Fruit fly (Drosophila melanogaster): ENCODE results near the gene Pc.

DNA sequence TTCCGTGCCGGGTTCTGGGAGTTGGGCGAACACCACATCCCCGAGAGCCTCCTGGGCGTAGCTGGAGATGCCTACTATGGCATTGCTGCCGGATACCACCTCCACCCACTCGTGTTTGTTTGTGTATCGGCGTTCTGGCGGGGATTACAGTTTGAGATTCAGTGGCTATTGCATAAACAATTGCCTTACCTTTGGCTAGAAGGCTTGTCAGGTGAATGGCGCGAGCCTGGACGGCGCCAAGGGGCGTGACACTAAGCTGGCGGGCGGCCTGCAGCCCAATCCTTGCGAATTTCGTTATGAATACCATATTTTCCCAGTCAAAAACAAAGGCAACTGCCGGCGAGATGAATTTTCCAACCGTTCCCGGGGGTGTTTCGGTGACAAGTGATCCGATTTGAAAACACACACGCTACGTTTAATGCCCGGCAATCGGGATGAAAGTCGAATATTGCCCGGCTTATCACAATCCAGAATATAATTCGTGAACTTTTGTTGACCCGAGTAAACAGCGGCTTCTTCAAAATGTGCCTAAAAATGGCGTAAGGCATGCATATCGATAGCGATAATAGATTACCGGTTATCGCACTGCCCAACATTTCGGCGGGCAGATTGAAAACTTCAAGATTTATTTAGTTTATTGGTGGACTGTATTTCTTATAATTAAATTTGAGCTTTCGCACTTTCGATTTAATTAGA is 36.7 kb downstream of the Pc start, which contains the start of gene ppl:
- TF ChIP-seq pan (optimal IDR thresholded peaks at IDR 0.05) (no peak), fru (GFP tag; optimal IDR thresholded peaks at IDR 0.05) (no peak), woc (GFP tag; optimal IDR thresholded peaks at IDR 0.05) (no peak), Hr78 (GFP tag; optimal IDR thresholded peaks at IDR 0.05) (no peak)
